Worm (Caenorhabditis elegans): Measurements from ENCODE around the gene ZK632.2.

The ZK632.2 gene

ce11 chrIII:9850877-9851276 lies 52.0 kb downstream of the ZK632.2 start:
- TF ChIP-seq mls-2 (tag; optimal IDR thresholded peaks at IDR 0.05) (no peak), snpc-4 (tag; optimal IDR thresholded peaks at IDR 0.05) (no peak), drap-1 (GFP tag; optimal IDR thresholded peaks at IDR 0.05) (no peak), mab-5 (tag; optimal IDR thresholded peaks at IDR 0.05) (no peak), nhr-28 (tag; optimal IDR thresholded peaks at IDR 0.05) (no peak), ceh-83 (GFP tag; optimal IDR thresholded peaks at IDR 0.05) (no peak), hlh-1 (tag; optimal IDR thresholded peaks at IDR 0.05) (no peak), tbx-8 (GFP tag; optimal IDR thresholded peaks at IDR 0.05) (no peak), elt-1 (tag; optimal IDR thresholded peaks at IDR 0.05; ENCODE audit: borderline replicate concordance, insufficient read depth) (no peak), ceh-43 (GFP tag; optimal IDR thresholded peaks at IDR 0.05) (no peak)

- TF ChIP-seq unc-39 (tag; optimal IDR thresholded peaks at IDR 0.05) = no peak
- TF ChIP-seq sptf-1 (tag; optimal IDR thresholded peaks at IDR 0.05) = no peak
- no peak for TF ChIP-seq M03D4.4 (tag; optimal IDR thresholded peaks at IDR 0.05)
- TF ChIP-seq pha-4 (tag; optimal IDR thresholded peaks at IDR 0.05) = no peak
- TF ChIP-seq mls-2 (tag; optimal IDR thresholded peaks at IDR 0.05) = no peak
- no peak for TF ChIP-seq nhr-2 (tag; optimal IDR thresholded peaks at IDR 0.05)
- TF ChIP-seq ham-2 (GFP tag; optimal IDR thresholded peaks at IDR 0.05) = no peak
- no peak for TF ChIP-seq nhr-237 (tag; optimal IDR thresholded peaks at IDR 0.05)
- TF ChIP-seq mep-1 (tag; optimal IDR thresholded peaks at IDR 0.05) = no peak
- no peak for TF ChIP-seq ces-1 (GFP tag; optimal IDR thresholded peaks at IDR 0.05)
Measured at ce11 chrIII:9851547-9851946, 52.6 kb downstream of the ZK632.2 start, which contains the start of gene K11H3.3. K11H3.3 (plus strand) TSS chrIII:9851854.

Data from whole organism, mixed stage, embryonic.